Worm (Caenorhabditis elegans): ENCODE data around the gene nspd-7.
"Not testable (repeated sequence)": the region's sequence is repeated elsewhere in the genome, so short reads cannot be mapped to it uniquely, and the experiment has no call there.

DNA sequence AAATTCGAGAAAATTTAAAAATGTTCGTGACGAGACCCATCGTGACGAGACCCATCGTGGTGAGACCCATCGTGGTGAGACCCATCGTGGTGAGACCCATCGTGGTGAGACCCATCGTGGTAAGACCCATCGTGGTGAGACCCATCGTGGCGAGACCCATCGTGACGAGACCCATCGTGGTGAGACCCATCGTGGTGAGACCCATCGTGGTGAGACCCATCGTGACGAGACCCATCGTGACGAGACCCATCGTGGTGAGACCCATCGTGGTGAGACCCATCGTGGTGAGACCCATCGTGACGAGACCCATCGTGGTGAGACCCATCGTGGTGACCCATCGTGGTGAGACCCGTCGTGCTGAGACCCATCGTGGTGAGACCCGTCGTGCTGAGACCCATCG, 6.1 kb downstream of the nspd-7 start:
- not testable (repeated sequence) for TF ChIP-seq mdt-29 (GFP tag; IDR thresholded peaks at IDR 0.05); ceh-82 (tag; optimal IDR thresholded peaks at IDR 0.05)

Data from whole organism, L4 larva.